Worm (Caenorhabditis elegans) whole organism, midembryonic: ENCODE data around the gene srx-102.

Experiments
- T22C8.4 ChIP-seq: fragments of 200-800 bp; sonication (Bioruptor generic); IDR thresholded peaks from 2 replicates; pipeline ENCODE4 v1.3.6; 2022; ENCODE audit warnings: missing genetic modification characterization, missing compliant biosample characterization
- cog-1 ChIP-seq: sonication (generic microtip); optimal IDR thresholded peaks from 2 replicates; lab custom pipeline; 2016; ENCODE audit warnings: missing genetic modification characterization, missing compliant biosample characterization
- flt-1 ChIP-seq: fragments of 200-800 bp; sonication (Bioruptor generic); IDR thresholded peaks from 2 replicates; pipeline ENCODE4 v1.3.6; 2022; ENCODE audit warnings: missing genetic modification characterization, missing compliant biosample characterization
- klf-2 ChIP-seq: fragments of 200-800 bp; sonication (Bioruptor generic); conservative IDR thresholded peaks from 2 replicates; pipeline ENCODE4 v1.3.6; 2022; ENCODE audit warnings: missing genetic modification reagents, missing genetic modification characterization, missing compliant biosample characterization
- med-1 ChIP-seq: sonication (generic microtip); optimal IDR thresholded peaks from 2 replicates; lab custom pipeline; 2017; ENCODE audit warnings: missing genetic modification characterization, mild to moderate bottlenecking, missing compliant biosample characterization, antibody characterized with exemption, missing genetic modification reagents; ENCODE audit not compliant: insufficient read depth
- ref-1 ChIP-seq: fragments of 200-800 bp; sonication (Bioruptor generic); conservative IDR thresholded peaks from 2 replicates; pipeline ENCODE4 v1.3.6; 2022; ENCODE audit warnings: missing genetic modification reagents, missing genetic modification characterization, missing compliant biosample characterization
- tab-1 ChIP-seq: fragments of 200-800 bp; sonication (Bioruptor generic); IDR thresholded peaks from 2 replicates; pipeline ENCODE4 v1.3.6; 2022; ENCODE audit warnings: missing genetic modification characterization, missing compliant biosample characterization
- ztf-29 ChIP-seq: fragments of 200-800 bp; sonication (Bioruptor generic); IDR thresholded peaks from 2 replicates; pipeline ENCODE4 v1.3.6; 2022; ENCODE audit warnings: missing genetic modification reagents, missing genetic modification characterization, missing compliant biosample characterization

- TF ChIP-seq flt-1 (GFP tag; lab: Robert Waterston, UW) (no peak), cog-1 (no peak), klf-2 (no peak), T22C8.4 (no peak), ztf-29 (GFP tag; lab: Robert Waterston, UW) (no peak), ref-1 (no peak), med-1 (GFP tag; lab: Kevin White, UChicago) (no peak), tab-1 (no peak)
Measured at ce11 chrII:3739647-3740046, 45.1 kb upstream of the srx-102 start, which contains the start of gene F12E12.2.
